Worm (Caenorhabditis elegans): ENCODE measurements around the gene EEED8.2.

Gene EEED8.2

DNA sequence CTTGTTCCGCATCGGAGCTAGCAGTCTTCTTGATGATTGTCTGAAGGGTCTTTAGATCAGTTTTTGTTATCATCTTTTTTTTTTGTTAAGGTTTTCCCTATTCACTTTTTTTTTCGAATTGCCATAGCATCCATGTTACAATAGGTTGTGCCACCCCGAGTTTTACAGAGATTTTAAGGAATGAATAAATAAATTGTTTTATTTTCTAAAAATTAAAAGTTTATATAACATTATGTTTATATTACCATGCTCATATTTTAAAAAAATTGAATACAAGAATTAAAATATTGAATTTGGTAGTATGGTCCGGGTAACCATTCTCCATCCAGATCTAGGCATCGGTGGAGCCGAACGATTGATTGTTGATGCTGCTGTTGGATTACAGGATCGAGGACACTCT, 41.5 kb upstream of the EEED8.2 start, which contains the start of gene algn-2:
Gene algn-2, plus strand, starts transcription at position 301 of the 400 bp plus-strand sequence.
- TF ChIP-seq elt-2 (tag; optimal IDR thresholded peaks at IDR 0.05), result peak; percentile 14
- TF ChIP-seq efl-3 (GFP tag; optimal IDR thresholded peaks at IDR 0.05), result no peak

DNA sequence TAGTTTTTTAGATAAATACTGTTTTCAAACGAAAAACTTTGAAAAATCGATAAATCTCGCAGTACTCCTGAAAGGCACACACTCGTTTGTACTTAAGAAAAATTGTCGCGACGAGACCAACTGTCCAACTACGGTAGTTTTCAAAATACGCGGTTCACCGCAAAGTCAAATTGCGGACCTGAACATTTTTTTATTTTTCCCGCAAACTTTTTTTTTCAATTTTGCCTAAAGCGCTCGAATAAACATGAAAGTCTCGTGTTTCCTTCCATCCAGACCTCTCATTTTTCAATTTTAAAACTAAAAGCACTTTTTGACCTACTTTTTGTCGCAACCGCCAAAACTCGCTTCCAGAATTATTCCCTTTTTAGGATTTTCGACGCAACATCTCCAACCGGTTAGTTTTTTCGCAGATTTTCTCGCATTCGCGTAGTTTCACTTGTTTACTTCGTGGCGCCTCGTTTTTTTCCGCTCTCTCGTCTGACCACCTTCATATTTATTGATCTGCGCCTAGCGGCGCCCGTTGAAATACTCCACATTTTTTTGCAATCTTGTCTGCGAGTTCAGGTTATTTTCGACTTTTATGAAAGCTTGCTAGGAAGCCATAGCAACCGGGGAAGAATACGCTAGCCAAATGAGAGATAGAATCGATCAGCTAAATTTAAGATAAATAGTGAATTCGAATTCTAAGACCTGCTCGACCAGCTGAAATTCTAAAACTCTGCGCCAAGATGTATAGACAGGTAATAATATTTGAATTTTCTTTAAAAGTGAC, 38.9 kb upstream of the EEED8.2 start, which contains the start of gene prdx-2:
Gene prdx-2, plus strand, starts transcription at position 729 of the 772 bp plus-strand sequence.
- TF ChIP-seq F16B12.6 (tag; optimal IDR thresholded peaks at IDR 0.05), result no peak
- no peak for TF ChIP-seq pag-3 (tag; optimal IDR thresholded peaks at IDR 0.05; ENCODE audit: borderline replicate concordance, insufficient read depth)
- peak; percentile 18 for TF ChIP-seq fkh-8 (tag; optimal IDR thresholded peaks at IDR 0.05)
- no peak for TF ChIP-seq pax-3 (tag; optimal IDR thresholded peaks at IDR 0.05)
- TF ChIP-seq lsy-2 (tag; optimal IDR thresholded peaks at IDR 0.05), result peak in 1 of 2 experiments; percentile 47
- no peak for TF ChIP-seq efl-1 (optimal IDR thresholded peaks at IDR 0.05)
- TF ChIP-seq efl-1 (GFP tag; optimal IDR thresholded peaks at IDR 0.05 in 1 of 2), result peak in 1 of 2 experiments; percentile 40
- peak; percentile 88 for TF ChIP-seq blmp-1 (tag; optimal IDR thresholded peaks at IDR 0.05)

DNA sequence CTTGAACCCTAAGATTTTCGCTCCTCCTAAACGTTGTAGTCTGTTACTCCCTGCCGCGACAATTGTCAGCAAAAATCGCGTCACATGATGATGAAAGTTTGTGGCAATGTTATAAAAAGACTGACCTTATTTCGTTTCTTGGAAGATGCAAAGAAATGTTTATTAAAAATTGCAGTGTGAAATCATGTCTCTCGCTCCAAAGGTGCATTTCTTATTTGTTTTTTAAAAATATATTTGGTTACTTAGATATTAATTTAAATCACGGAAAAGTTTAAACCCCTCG, 38.3 kb upstream of the EEED8.2 start:
- TF ChIP-seq egl-27 (tag; optimal IDR thresholded peaks at IDR 0.05) (no peak), F16B12.6 (tag; optimal IDR thresholded peaks at IDR 0.05) (no peak), unc-62 (GFP tag; optimal IDR thresholded peaks at IDR 0.05) (no peak), nhr-28 (tag; optimal IDR thresholded peaks at IDR 0.05) (no peak), fkh-4 (tag; optimal IDR thresholded peaks at IDR 0.05; ENCODE audit: borderline replicate concordance) (no peak), egl-13 (tag; optimal IDR thresholded peaks at IDR 0.05) (no peak), ztf-4 (tag; optimal IDR thresholded peaks at IDR 0.05) (no peak), jun-1 (tag; optimal IDR thresholded peaks at IDR 0.05) (no peak), dpl-1 (GFP tag; optimal IDR thresholded peaks at IDR 0.05) (peak in 1 of 3 experiments; percentile 16), lin-15B (tag; optimal IDR thresholded peaks at IDR 0.05) (no peak), isw-1 (GFP tag; IDR thresholded peaks at IDR 0.05) (no peak), lir-3 (tag; optimal IDR thresholded peaks at IDR 0.05; ENCODE audit: poor library complexity) (no peak), nhr-84 (tag; optimal IDR thresholded peaks at IDR 0.05) (no peak), nhr-19 (GFP tag; conservative IDR thresholded peaks at IDR 0.05) (no peak), nhr-76 (tag; optimal IDR thresholded peaks at IDR 0.05) (no peak), efl-1 (optimal IDR thresholded peaks at IDR 0.05) (no peak), efl-1 (GFP tag; optimal IDR thresholded peaks at IDR 0.05 in 1 of 2) (no peak), aha-1 (tag; optimal IDR thresholded peaks at IDR 0.05) (no peak), sptf-1 (tag; optimal IDR thresholded peaks at IDR 0.05) (no peak), fkh-8 (tag; optimal IDR thresholded peaks at IDR 0.05) (no peak), mep-1 (tag; optimal IDR thresholded peaks at IDR 0.05) (no peak), ceh-90 (tag; optimal IDR thresholded peaks at IDR 0.05) (no peak), nhr-71 (tag; optimal IDR thresholded peaks at IDR 0.05) (peak; percentile 64), unc-98 (GFP tag; IDR thresholded peaks at IDR 0.05) (no peak), nhr-77 (tag; optimal IDR thresholded peaks at IDR 0.05) (no peak), sup-37 (GFP tag; optimal IDR thresholded peaks at IDR 0.05) (no peak), ztf-11 (tag; optimal IDR thresholded peaks at IDR 0.05) (no peak), zag-1 (tag; optimal IDR thresholded peaks at IDR 0.05) (no peak), nhr-237 (tag; optimal IDR thresholded peaks at IDR 0.05) (no peak), elt-3 (tag; optimal IDR thresholded peaks at IDR 0.05) (peak in 1 of 6 experiments; percentile 37), unc-30 (tag; optimal IDR thresholded peaks at IDR 0.05) (no peak), ceh-82 (tag; optimal IDR thresholded peaks at IDR 0.05) (no peak), alr-1 (tag; optimal IDR thresholded peaks at IDR 0.05; ENCODE audit: borderline replicate concordance) (no peak), pag-3 (tag; optimal IDR thresholded peaks at IDR 0.05; ENCODE audit: borderline replicate concordance, insufficient read depth) (no peak), skn-1 (tag; optimal IDR thresholded peaks at IDR 0.05) (peak; percentile 92), nhr-85 (tag) (peak; percentile 80), dsc-1 (tag; optimal IDR thresholded peaks at IDR 0.05) (no peak), lin-13 (GFP tag; optimal IDR thresholded peaks at IDR 0.05) (no peak), unc-86 (tag; optimal IDR thresholded peaks at IDR 0.05) (no peak), ceh-88 (GFP tag; IDR thresholded peaks at IDR 0.05) (no peak), pqm-1 (tag; optimal IDR thresholded peaks at IDR 0.05) (no peak), nhr-11 (tag; optimal IDR thresholded peaks at IDR 0.05) (no peak), swsn-7 (tag; optimal IDR thresholded peaks at IDR 0.05) (no peak)
